Fruit fly (Drosophila melanogaster) whole organism, pupa: ENCODE results near the gene Usp16-45.

Experiments used
- CG10348 ChIP-seq: fragments of 200-800 bp; sonication (Bioruptor generic); IDR thresholded peaks from 2 replicates; pipeline ENCODE4 v1.3.6; 2022; ENCODE audit warnings: missing biosample characterization, missing genetic modification characterization
- CG12605 ChIP-seq: fragments of 200-800 bp; sonication (Bioruptor generic); IDR thresholded peaks from 2 replicates; pipeline ENCODE4 v1.3.6; 2022; ENCODE audit warnings: missing biosample characterization, missing genetic modification characterization
- CG13204 ChIP-seq: fragments of 200-800 bp; sonication (Bioruptor generic); optimal IDR thresholded peaks from 2 replicates; lab custom pipeline; 2018; ENCODE audit warnings: missing biosample characterization, mild to moderate bottlenecking, missing genetic modification characterization, moderate library complexity
- CG14655 ChIP-seq: fragments of 200-800 bp; sonication (Bioruptor generic); optimal IDR thresholded peaks from 3 replicates; lab custom pipeline; 2017; ENCODE audit warnings: mild to moderate bottlenecking, missing biosample characterization, missing genetic modification reagents, missing genetic modification characterization
- CG15710 ChIP-seq: fragments of 200-800 bp; sonication (Bioruptor generic); optimal IDR thresholded peaks from 2 replicates; lab custom pipeline; 2018; ENCODE audit warnings: missing biosample characterization, mild to moderate bottlenecking, missing genetic modification characterization, moderate library complexity
- CG17806 ChIP-seq: fragments of 200-800 bp; sonication (Bioruptor generic); optimal IDR thresholded peaks from 2 replicates; lab custom pipeline; 2018; ENCODE audit warnings: missing biosample characterization, mild to moderate bottlenecking, missing genetic modification characterization, moderate library complexity
- CG32121 ChIP-seq: fragments of 200-800 bp; sonication (Bioruptor generic); IDR thresholded peaks from 2 replicates; pipeline ENCODE4 v1.3.6; 2022; ENCODE audit warnings: missing biosample characterization, missing genetic modification characterization
- CG34367 ChIP-seq: fragments of 200-800 bp; sonication (Bioruptor generic); optimal IDR thresholded peaks from 2 replicates; lab custom pipeline; 2018; ENCODE audit warnings: missing biosample characterization, mild to moderate bottlenecking, missing genetic modification characterization
- CG4496 ChIP-seq: fragments of 200-800 bp; sonication (Bioruptor generic); IDR thresholded peaks from 3 replicates; pipeline ENCODE4 v1.3.6; 2022; ENCODE audit warnings: missing biosample characterization, missing genetic modification characterization
- CG8159 ChIP-seq: fragments of 200-800 bp; sonication (Bioruptor generic); optimal IDR thresholded peaks from 3 replicates; lab custom pipeline; 2018; ENCODE audit warnings: missing biosample characterization, mild to moderate bottlenecking, missing genetic modification characterization, moderate library complexity
- CG8301 ChIP-seq: fragments of 200-800 bp; sonication (Bioruptor generic); optimal IDR thresholded peaks from 2 replicates; lab custom pipeline; 2018; ENCODE audit warnings: missing biosample characterization, mild to moderate bottlenecking, missing genetic modification characterization
- CG9948 ChIP-seq: fragments of 200-800 bp; sonication (Bioruptor generic); optimal IDR thresholded peaks from 2 replicates; lab custom pipeline; 2018; ENCODE audit warnings: missing biosample characterization, mild to moderate bottlenecking, missing genetic modification characterization, moderate library complexity
- D1 ChIP-seq: fragments of 200-800 bp; sonication (Bioruptor generic); optimal IDR thresholded peaks from 2 replicates; lab custom pipeline; 2018; ENCODE audit warnings: missing biosample characterization, mild to moderate bottlenecking, missing genetic modification characterization, moderate library complexity
- EcR ChIP-seq: fragments of 200-800 bp; sonication (Bioruptor generic); optimal IDR thresholded peaks from 3 replicates; lab custom pipeline; 2019; ENCODE audit warnings: missing biosample characterization, missing genetic modification characterization, mild to moderate bottlenecking, moderate library complexity, missing genetic modification reagents
- Ets98B ChIP-seq: fragments of 200-800 bp; sonication (Bioruptor generic); IDR thresholded peaks from 2 replicates; pipeline ENCODE4 v1.3.6; 2022; ENCODE audit warnings: missing biosample characterization, missing genetic modification characterization
- Pif1A ChIP-seq: fragments of 200-800 bp; sonication (Bioruptor generic); optimal IDR thresholded peaks from 3 replicates; lab custom pipeline; 2016; ENCODE audit warnings: missing biosample characterization, missing genetic modification characterization
- Pif1B ChIP-seq: fragments of 200-800 bp; sonication (Bioruptor generic); optimal IDR thresholded peaks from 3 replicates; lab custom pipeline; 2016; ENCODE audit warnings: missing biosample characterization, missing genetic modification characterization
- Snoo ChIP-seq: fragments of 200-800 bp; sonication (Bioruptor generic); optimal IDR thresholded peaks from 3 replicates; lab custom pipeline; 2017; ENCODE audit warnings: missing biosample characterization, mild to moderate bottlenecking, missing genetic modification characterization, inconsistent platforms
- fd96Ca ChIP-seq: fragments of 200-800 bp; sonication (Bioruptor generic); IDR thresholded peaks from 3 replicates; pipeline ENCODE4 v1.3.6; 2022; ENCODE audit warnings: missing biosample characterization, missing genetic modification characterization
- gl ChIP-seq: fragments of 200-800 bp; sonication (Bioruptor generic); optimal IDR thresholded peaks from 2 replicates; lab custom pipeline; 2018; ENCODE audit warnings: missing biosample characterization, mild to moderate bottlenecking, missing genetic modification characterization
- rn ChIP-seq: fragments of 200-800 bp; sonication (Bioruptor generic); IDR thresholded peaks from 2 replicates; pipeline ENCODE4 v1.3.6; 2022; ENCODE audit warnings: missing biosample characterization, missing genetic modification characterization

Gene Usp16-45

dm6 chrX:5427261-5427660, 5.9 kb downstream of the Usp16-45 start, which contains the start of gene CG16756:
Gene CG16756, plus strand, starts transcription at chrX:5427517.
- no peak for TF ChIP-seq CG8301 (tag; lab: Kevin White, UChicago)
- TF ChIP-seq Snoo: no peak
- no peak for TF ChIP-seq fd96Ca (GFP tag; lab: Robert Waterston, UW)
- TF ChIP-seq CG8159 (tag; lab: Kevin White, UChicago): no peak
- no peak for TF ChIP-seq Ets98B (GFP tag; lab: Robert Waterston, UW)
- no peak for TF ChIP-seq CG32121 (GFP tag; lab: Robert Waterston, UW)
- TF ChIP-seq rn (GFP tag; lab: Robert Waterston, UW): no peak
- TF ChIP-seq CG34367 (tag; lab: Kevin White, UChicago): no peak
- no peak for TF ChIP-seq CG13204

- TF ChIP-seq CG9948 (tag; lab: Kevin White, UChicago): no peak
- no peak for TF ChIP-seq CG13204
- TF ChIP-seq rn (GFP tag; lab: Robert Waterston, UW): no peak
- no peak for TF ChIP-seq CG8159 (tag; lab: Kevin White, UChicago)
- peak; percentile 21 for TF ChIP-seq Pif1A (GFP tag; lab: Kevin White, UChicago)
- TF ChIP-seq fd96Ca (GFP tag; lab: Robert Waterston, UW): no peak
- TF ChIP-seq CG15710 (tag; lab: Kevin White, UChicago): no peak
- peak; percentile 35 for TF ChIP-seq EcR (GFP tag; lab: Kevin White, UChicago)
- TF ChIP-seq Pif1B (GFP tag; lab: Kevin White, UChicago): peak; percentile 36
- no peak for TF ChIP-seq CG34367 (tag; lab: Kevin White, UChicago)
- TF ChIP-seq CG4496 (GFP tag; lab: Robert Waterston, UW): no peak
- TF ChIP-seq CG14655 (GFP tag; lab: Kevin White, UChicago): no peak
- 0 out of 2 replicates have a peak, but pooled peaks have one; percentile 5 for TF ChIP-seq CG12605 (GFP tag; lab: Robert Waterston, UW)
- no peak for TF ChIP-seq CG10348 (GFP tag; lab: Robert Waterston, UW)
- TF ChIP-seq CG32121 (GFP tag; lab: Robert Waterston, UW): no peak
- TF ChIP-seq CG17806 (tag; lab: Kevin White, UChicago): no peak
- no peak for TF ChIP-seq D1 (tag; lab: Kevin White, UChicago)
- TF ChIP-seq CG8301 (tag; lab: Kevin White, UChicago): no peak
- TF ChIP-seq Snoo: no peak
- peak; percentile 27; the same call in 1 of the 2 replicates for TF ChIP-seq Ets98B (GFP tag; lab: Robert Waterston, UW)
Measured at dm6 chrX:5428341-5429077, 7.2 kb downstream of the Usp16-45 start.

dm6 chrX:5429271-5429670, 7.9 kb downstream of the Usp16-45 start, which contains the start of gene CG15784:
Gene CG15784, plus strand, starts transcription at chrX:5429571.
- TF ChIP-seq fd96Ca (GFP tag; lab: Robert Waterston, UW): no peak
- TF ChIP-seq CG8301 (tag; lab: Kevin White, UChicago): no peak
- TF ChIP-seq Snoo: no peak

DNA sequence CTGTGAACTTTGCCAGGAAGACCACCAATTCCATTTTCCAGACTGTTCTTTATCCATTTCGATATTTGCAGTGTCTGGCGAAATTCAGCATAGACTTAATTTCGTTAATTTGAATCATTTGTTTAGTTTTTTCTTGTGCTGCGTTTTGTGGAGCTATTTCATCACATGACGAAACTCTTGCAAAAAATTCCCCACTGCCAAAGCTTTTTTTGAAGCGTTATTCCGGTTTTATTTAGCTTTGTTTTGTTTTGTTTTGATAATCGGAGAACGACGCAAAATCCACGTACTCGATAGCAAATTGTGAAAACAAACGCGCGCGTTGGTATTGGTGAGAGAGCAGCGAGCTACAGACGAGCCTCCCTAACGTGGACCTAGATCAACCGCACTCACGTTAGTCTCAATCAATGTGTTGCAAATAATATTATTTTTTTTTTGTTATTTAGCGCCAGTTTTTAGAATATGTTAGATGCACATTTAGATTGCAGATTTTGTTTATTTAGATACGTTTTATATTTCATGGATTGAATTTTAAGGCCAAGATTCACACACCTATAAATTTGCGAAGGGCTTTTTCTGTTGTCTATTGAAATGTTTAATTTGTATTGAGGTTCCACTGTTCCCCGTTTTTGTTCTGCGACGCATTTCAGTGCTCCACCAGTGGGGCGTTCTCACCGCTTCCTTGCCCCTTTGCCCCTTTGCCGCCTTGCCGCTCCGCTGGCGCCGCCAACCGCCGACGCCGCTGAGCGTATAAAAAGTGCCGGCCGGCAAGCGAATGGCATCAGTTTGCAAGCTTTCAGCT, 8.6 kb downstream of the Usp16-45 start:
- TF ChIP-seq EcR (GFP tag; lab: Kevin White, UChicago): peak; percentile 29
- peak; percentile 86 for TF ChIP-seq Pif1A (GFP tag; lab: Kevin White, UChicago)
- TF ChIP-seq CG10348 (GFP tag; lab: Robert Waterston, UW): peak; percentile 67
- peak; percentile 86 for TF ChIP-seq CG9948 (tag; lab: Kevin White, UChicago)
- peak; percentile 94 for TF ChIP-seq CG14655 (GFP tag; lab: Kevin White, UChicago)
- TF ChIP-seq Snoo: peak; percentile 88
- TF ChIP-seq CG13204: peak; percentile 98
- TF ChIP-seq CG8159 (tag; lab: Kevin White, UChicago): peak; percentile 89
- peak; percentile 81 for TF ChIP-seq CG32121 (GFP tag; lab: Robert Waterston, UW)
- peak; percentile 69 for TF ChIP-seq CG12605 (GFP tag; lab: Robert Waterston, UW)
- TF ChIP-seq rn (GFP tag; lab: Robert Waterston, UW): peak; percentile 49; the same call in 1 of the 2 replicates
- peak; percentile 91 for TF ChIP-seq CG8301 (tag; lab: Kevin White, UChicago)
- peak; percentile 74; the same call in 2 of the 3 replicates for TF ChIP-seq fd96Ca (GFP tag; lab: Robert Waterston, UW)
- TF ChIP-seq gl (tag; lab: Kevin White, UChicago): peak; percentile 68
- peak; percentile 80 for TF ChIP-seq CG17806 (tag; lab: Kevin White, UChicago)
- peak; percentile 84 for TF ChIP-seq CG4496 (GFP tag; lab: Robert Waterston, UW)
- peak; percentile 83 for TF ChIP-seq CG34367 (tag; lab: Kevin White, UChicago)
- peak; percentile 80 for TF ChIP-seq Pif1B (GFP tag; lab: Kevin White, UChicago)
- TF ChIP-seq D1 (tag; lab: Kevin White, UChicago): peak; percentile 56
- peak; percentile 91 for TF ChIP-seq CG15710 (tag; lab: Kevin White, UChicago)
- peak; percentile 71 for TF ChIP-seq Ets98B (GFP tag; lab: Robert Waterston, UW)
- TF ChIP-seq, all 21 proteins: peak for 21
